Worm (Caenorhabditis elegans): ENCODE data around the gene F45H10.5.

The F45H10.5 gene

DNA sequence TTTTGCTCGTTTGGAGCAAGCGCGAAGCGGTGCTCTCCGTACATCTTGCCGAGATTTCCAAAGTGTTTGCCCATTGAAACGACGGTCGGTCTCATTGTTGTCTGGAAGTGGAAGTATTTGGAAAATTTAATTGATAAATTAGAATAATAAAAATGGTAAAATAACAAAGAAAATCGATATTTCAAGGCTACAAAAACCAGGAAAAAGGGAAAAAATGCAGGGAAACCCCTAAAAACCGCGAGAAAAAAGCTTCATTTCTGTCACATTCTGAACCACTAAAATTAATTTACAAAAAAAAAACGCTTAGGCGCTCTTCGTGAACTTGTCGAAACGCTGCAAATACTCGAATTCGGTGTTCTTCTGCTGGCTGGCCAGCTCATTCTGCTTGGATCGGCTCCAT, 8.7 kb upstream of the F45H10.5 start, which contains the start of gene F45H10.2:
F45H10.2 (minus strand) TSS at position 101 of the 400 bp plus-strand sequence.
- TF ChIP-seq ceh-88 (GFP tag; IDR thresholded peaks at IDR 0.05): no peak

DNA sequence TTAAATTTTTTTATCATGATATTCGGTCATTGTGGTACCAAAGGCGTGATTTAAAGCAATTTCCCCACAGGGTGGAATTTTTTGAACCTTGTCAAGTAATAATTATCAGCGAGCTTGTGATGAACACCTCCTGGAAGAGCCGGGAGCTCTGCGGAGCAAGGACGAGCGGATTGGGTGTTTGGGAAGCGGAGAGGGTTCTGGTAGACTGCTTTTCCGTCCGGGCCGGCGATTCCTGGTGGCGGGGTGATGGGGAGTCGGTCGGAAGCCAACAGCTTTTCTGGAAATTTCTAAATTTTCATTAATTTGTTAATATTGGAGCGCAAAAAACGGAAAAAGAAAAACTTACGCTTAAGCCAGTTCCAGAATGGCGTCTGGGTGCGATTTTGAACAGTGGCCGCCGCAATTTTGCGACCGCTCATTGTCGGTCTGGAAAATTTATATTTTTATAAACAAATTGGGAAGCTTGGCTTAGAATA, 7.5 kb upstream of the F45H10.5 start, which contains the start of gene ndua-7:
ndua-7 (minus strand) TSS at position 426 of the 476 bp plus-strand sequence.
- TF ChIP-seq ceh-8 (GFP tag; optimal IDR thresholded peaks at IDR 0.05) (peak; percentile 31), blmp-1 (tag; optimal IDR thresholded peaks at IDR 0.05) (no peak), efl-1 (optimal IDR thresholded peaks at IDR 0.05) (no peak), efl-1 (GFP tag; optimal IDR thresholded peaks at IDR 0.05 in 1 of 2) (peak in 1 of 2 experiments; percentile 35)

DNA sequence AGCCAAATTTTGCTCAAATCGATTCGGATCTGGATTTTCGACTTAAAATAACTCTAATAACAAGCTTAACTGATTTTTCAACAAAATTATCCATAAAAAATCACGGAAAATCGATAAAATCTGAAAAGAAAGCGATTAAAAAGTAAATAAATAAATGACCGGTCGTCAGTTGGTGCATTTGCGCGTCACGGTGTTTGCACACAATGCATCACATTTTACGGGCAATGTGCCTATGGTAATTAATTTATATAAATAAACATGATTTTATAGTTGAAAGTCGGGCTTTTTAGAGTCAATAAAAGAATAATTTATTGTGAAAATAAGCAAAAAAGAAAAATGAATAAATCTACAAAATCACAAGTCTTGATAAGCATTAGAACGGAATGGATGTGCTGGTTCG, 6.9 kb upstream of the F45H10.5 start:
- TF ChIP-seq sup-37 (GFP tag; optimal IDR thresholded peaks at IDR 0.05) (no peak), ets-5 (GFP tag; IDR thresholded peaks at IDR 0.05) (no peak), mef-2 (tag; optimal IDR thresholded peaks at IDR 0.05) (no peak), sptf-1 (tag; optimal IDR thresholded peaks at IDR 0.05) (no peak), efl-3 (GFP tag; optimal IDR thresholded peaks at IDR 0.05) (no peak), rnt-1 (tag; optimal IDR thresholded peaks at IDR 0.05) (peak; percentile 25), ceh-82 (tag; optimal IDR thresholded peaks at IDR 0.05) (peak in 1 of 3 experiments; percentile 18), nhr-12 (tag; optimal IDR thresholded peaks at IDR 0.05) (no peak), zip-4 (GFP tag; optimal IDR thresholded peaks at IDR 0.05) (no peak), zag-1 (tag; optimal IDR thresholded peaks at IDR 0.05) (no peak), fkh-8 (tag; optimal IDR thresholded peaks at IDR 0.05) (no peak), xbp-1 (tag; optimal IDR thresholded peaks at IDR 0.05) (peak; percentile 42), tlp-1 (tag; optimal IDR thresholded peaks at IDR 0.05) (no peak), lin-15B (tag; optimal IDR thresholded peaks at IDR 0.05) (no peak), ceh-63 (GFP tag; optimal IDR thresholded peaks at IDR 0.05) (no peak), aha-1 (tag; optimal IDR thresholded peaks at IDR 0.05) (no peak), hlh-17 (GFP tag; optimal IDR thresholded peaks at IDR 0.05; ENCODE audit: borderline replicate concordance) (no peak), pax-3 (tag; optimal IDR thresholded peaks at IDR 0.05) (no peak), nhr-71 (tag; optimal IDR thresholded peaks at IDR 0.05) (peak; percentile 59), elt-3 (tag; optimal IDR thresholded peaks at IDR 0.05) (no peak), skn-1 (tag; optimal IDR thresholded peaks at IDR 0.05) (no peak), ztf-11 (tag; optimal IDR thresholded peaks at IDR 0.05) (no peak), unc-86 (tag; optimal IDR thresholded peaks at IDR 0.05) (no peak), ceh-88 (GFP tag; IDR thresholded peaks at IDR 0.05) (no peak), lin-14 (GFP tag; optimal IDR thresholded peaks at IDR 0.05) (no peak), fos-1 (tag; optimal IDR thresholded peaks at IDR 0.05) (no peak), unc-130 (tag; optimal IDR thresholded peaks at IDR 0.05) (peak; percentile 57), grh-1 (GFP tag; IDR thresholded peaks at IDR 0.05) (no peak), nhr-20 (tag; optimal IDR thresholded peaks at IDR 0.05) (peak; percentile 26), nhr-76 (tag; optimal IDR thresholded peaks at IDR 0.05) (no peak), lsy-2 (tag; optimal IDR thresholded peaks at IDR 0.05) (peak; percentile 68 to 69), blmp-1 (tag; optimal IDR thresholded peaks at IDR 0.05) (no peak), nhr-237 (tag; optimal IDR thresholded peaks at IDR 0.05) (no peak), lir-3 (tag; optimal IDR thresholded peaks at IDR 0.05; ENCODE audit: poor library complexity) (no peak), sox-4 (tag; optimal IDR thresholded peaks at IDR 0.05) (peak; percentile 7), nhr-90 (tag; optimal IDR thresholded peaks at IDR 0.05; ENCODE audit: poor library complexity) (peak; percentile 39), vab-15 (tag; optimal IDR thresholded peaks at IDR 0.05) (no peak), elt-2 (tag; optimal IDR thresholded peaks at IDR 0.05) (no peak), C34B4.2 (tag; optimal IDR thresholded peaks at IDR 0.05) (no peak), F16B12.6 (tag; optimal IDR thresholded peaks at IDR 0.05) (peak; percentile 93), egl-27 (tag; optimal IDR thresholded peaks at IDR 0.05) (no peak), unc-30 (tag; optimal IDR thresholded peaks at IDR 0.05) (no peak), mdl-1 (tag; optimal IDR thresholded peaks at IDR 0.05) (no peak), lin-35 (GFP tag; optimal IDR thresholded peaks at IDR 0.05) (peak; percentile 13 to 42), nhr-77 (tag; optimal IDR thresholded peaks at IDR 0.05) (no peak)
